Worm (Caenorhabditis elegans): ENCODE results near the gene F55C5.10.

- no peak for TF ChIP-seq arid-1 (GFP tag; conservative IDR thresholded peaks at IDR 0.05)
- no peak for TF ChIP-seq jun-1 (tag; optimal IDR thresholded peaks at IDR 0.05)
- no peak for TF ChIP-seq ceh-28 (tag; optimal IDR thresholded peaks at IDR 0.05)
- no peak for TF ChIP-seq nhr-77 (tag; optimal IDR thresholded peaks at IDR 0.05)
- TF ChIP-seq pha-4 (GFP tag; IDR thresholded peaks at IDR 0.05), result no peak
- no peak for TF ChIP-seq pha-4 (tag; optimal IDR thresholded peaks at IDR 0.05)
- no peak for TF ChIP-seq zag-1 (tag; optimal IDR thresholded peaks at IDR 0.05)
Observed at ce11 chrV:12326638-12327037, 43.4 kb downstream of the F55C5.10 start.
